Worm (Caenorhabditis elegans) whole organism, midembryonic: ENCODE measurements around the gene C31H2.14.

Source experiments
- T22C8.4 ChIP-seq: fragments of 200-800 bp; sonication (Bioruptor generic); IDR thresholded peaks from 2 replicates; pipeline ENCODE4 v1.3.6; 2022; ENCODE audit warnings: missing genetic modification characterization, missing compliant biosample characterization
- cog-1 ChIP-seq: sonication (generic microtip); optimal IDR thresholded peaks from 2 replicates; lab custom pipeline; 2016; ENCODE audit warnings: missing genetic modification characterization, missing compliant biosample characterization
- flt-1 ChIP-seq: fragments of 200-800 bp; sonication (Bioruptor generic); IDR thresholded peaks from 2 replicates; pipeline ENCODE4 v1.3.6; 2022; ENCODE audit warnings: missing genetic modification characterization, missing compliant biosample characterization
- klf-2 ChIP-seq: fragments of 200-800 bp; sonication (Bioruptor generic); conservative IDR thresholded peaks from 2 replicates; pipeline ENCODE4 v1.3.6; 2022; ENCODE audit warnings: missing genetic modification reagents, missing genetic modification characterization, missing compliant biosample characterization
- med-1 ChIP-seq: sonication (generic microtip); optimal IDR thresholded peaks from 2 replicates; lab custom pipeline; 2017; ENCODE audit warnings: missing genetic modification characterization, mild to moderate bottlenecking, missing compliant biosample characterization, antibody characterized with exemption, missing genetic modification reagents; ENCODE audit not compliant: insufficient read depth
- ref-1 ChIP-seq: fragments of 200-800 bp; sonication (Bioruptor generic); conservative IDR thresholded peaks from 2 replicates; pipeline ENCODE4 v1.3.6; 2022; ENCODE audit warnings: missing genetic modification reagents, missing genetic modification characterization, missing compliant biosample characterization
- tab-1 ChIP-seq: fragments of 200-800 bp; sonication (Bioruptor generic); IDR thresholded peaks from 2 replicates; pipeline ENCODE4 v1.3.6; 2022; ENCODE audit warnings: missing genetic modification characterization, missing compliant biosample characterization
- ztf-23 ChIP-seq: fragments of 200-800 bp; sonication (Bioruptor generic); IDR thresholded peaks from 2 replicates; pipeline ENCODE4 v1.3.6; 2022; ENCODE audit warnings: missing genetic modification reagents, missing genetic modification characterization, missing compliant biosample characterization
- ztf-29 ChIP-seq: fragments of 200-800 bp; sonication (Bioruptor generic); IDR thresholded peaks from 2 replicates; pipeline ENCODE4 v1.3.6; 2022; ENCODE audit warnings: missing genetic modification reagents, missing genetic modification characterization, missing compliant biosample characterization

The C31H2.14 gene

ce11 chrX:5140177-5140576 is 7.8 kb upstream of the C31H2.14 start:
- TF ChIP-seq ztf-29 (GFP tag; lab: Robert Waterston, UW): no peak
- peak; percentile 77 for TF ChIP-seq cog-1 (tag; lab: Kevin White, UChicago)

- TF ChIP-seq ztf-29 (GFP tag; lab: Robert Waterston, UW) (no peak), T22C8.4 (GFP tag; lab: Robert Waterston, UW) (no peak), med-1 (GFP tag; lab: Kevin White, UChicago) (no peak), ref-1 (GFP tag; lab: Robert Waterston, UW) (no peak), tab-1 (no peak), flt-1 (no peak), ztf-23 (GFP tag; lab: Robert Waterston, UW) (no peak), klf-2 (GFP tag; lab: Robert Waterston, UW) (no peak)
Observed at ce11 chrX:5142403-5142802, 5.6 kb upstream of the C31H2.14 start.

ce11 chrX:5150389-5150788 is 2.4 kb downstream of the C31H2.14 start, which contains the start of gene dpy-8:
Gene dpy-8, minus strand, starts transcription at chrX:5150476.
- TF ChIP-seq ref-1 (GFP tag; lab: Robert Waterston, UW) (no peak), ztf-23 (GFP tag; lab: Robert Waterston, UW) (no peak), med-1 (GFP tag; lab: Kevin White, UChicago) (no peak), klf-2 (GFP tag; lab: Robert Waterston, UW) (no peak), ztf-29 (GFP tag; lab: Robert Waterston, UW) (no peak), cog-1 (tag; lab: Kevin White, UChicago) (no peak), T22C8.4 (GFP tag; lab: Robert Waterston, UW) (no peak), tab-1 (no peak), flt-1 (no peak)

- TF ChIP-seq flt-1: no peak
- no peak for TF ChIP-seq T22C8.4 (GFP tag; lab: Robert Waterston, UW)
- TF ChIP-seq cog-1 (tag; lab: Kevin White, UChicago): no peak
- TF ChIP-seq med-1 (GFP tag; lab: Kevin White, UChicago): no peak
- TF ChIP-seq ztf-23 (GFP tag; lab: Robert Waterston, UW): no peak
- no peak for TF ChIP-seq ztf-29 (GFP tag; lab: Robert Waterston, UW)
Observed at ce11 chrX:5151403-5151802, 3.4 kb downstream of the C31H2.14 start.

- TF ChIP-seq ref-1 (GFP tag; lab: Robert Waterston, UW) (no peak), T22C8.4 (GFP tag; lab: Robert Waterston, UW) (no peak), flt-1 (no peak), med-1 (GFP tag; lab: Kevin White, UChicago) (no peak), ztf-23 (GFP tag; lab: Robert Waterston, UW) (no peak), tab-1 (no peak), klf-2 (GFP tag; lab: Robert Waterston, UW) (no peak), ztf-29 (GFP tag; lab: Robert Waterston, UW) (no peak), cog-1 (tag; lab: Kevin White, UChicago) (no peak)
Observed at ce11 chrX:5151866-5152265, 3.8 kb downstream of the C31H2.14 start.

- TF ChIP-seq flt-1: no peak
Observed at ce11 chrX:5152931-5153330, 4.9 kb downstream of the C31H2.14 start.

DNA sequence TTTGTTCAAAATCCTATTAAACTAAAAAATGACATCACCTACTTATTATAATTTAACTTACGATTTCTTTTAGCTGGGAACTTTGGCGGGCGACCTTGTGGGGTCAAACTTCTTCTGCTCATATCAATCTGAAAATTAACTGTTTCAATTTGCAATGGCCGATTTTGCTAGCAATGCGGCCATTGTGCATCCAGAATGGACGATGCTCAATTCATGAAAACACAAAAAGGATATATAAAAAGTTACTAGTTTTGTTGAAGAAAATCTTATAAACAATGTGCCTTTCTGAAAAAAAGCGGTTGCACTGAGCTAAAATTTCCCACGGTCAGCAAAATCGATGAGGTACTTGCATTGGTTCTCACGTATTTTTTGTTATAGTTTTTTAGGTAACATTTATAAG is 6.3 kb downstream of the C31H2.14 start, which contains the start of gene C31H2.3:
C31H2.3 (minus strand) TSS at position 101 of the 400 bp plus-strand sequence.
- TF ChIP-seq med-1 (GFP tag; lab: Kevin White, UChicago) (no peak), flt-1 (no peak), klf-2 (GFP tag; lab: Robert Waterston, UW) (no peak), ztf-29 (GFP tag; lab: Robert Waterston, UW) (no peak), ztf-23 (GFP tag; lab: Robert Waterston, UW) (no peak), tab-1 (no peak), ref-1 (GFP tag; lab: Robert Waterston, UW) (no peak), T22C8.4 (GFP tag; lab: Robert Waterston, UW) (no peak), cog-1 (tag; lab: Kevin White, UChicago) (no peak)

- TF ChIP-seq tab-1 (no peak), ztf-29 (GFP tag; lab: Robert Waterston, UW) (no peak), flt-1 (no peak), med-1 (GFP tag; lab: Kevin White, UChicago) (no peak), ztf-23 (GFP tag; lab: Robert Waterston, UW) (no peak), ref-1 (GFP tag; lab: Robert Waterston, UW) (no peak), klf-2 (GFP tag; lab: Robert Waterston, UW) (no peak), T22C8.4 (GFP tag; lab: Robert Waterston, UW) (no peak), cog-1 (tag; lab: Kevin White, UChicago) (no peak)
Observed at ce11 chrX:5159645-5160044, 11.6 kb downstream of the C31H2.14 start, which contains the start of gene C31H2.4. Gene C31H2.4, minus strand, starts transcription at chrX:5159663.

- TF ChIP-seq ref-1 (GFP tag; lab: Robert Waterston, UW): no peak
Observed at ce11 chrX:5162755-5163154, 14.7 kb downstream of the C31H2.14 start, which contains the start of gene EGAP5.1. Gene EGAP5.1, plus strand, starts transcription at chrX:5163055.

- TF ChIP-seq flt-1: no peak
- no peak for TF ChIP-seq ztf-23 (GFP tag; lab: Robert Waterston, UW)
- no peak for TF ChIP-seq med-1 (GFP tag; lab: Kevin White, UChicago)
Observed at ce11 chrX:5164054-5164453, 16.0 kb downstream of the C31H2.14 start.

ce11 chrX:5165037-5165436 is 17.0 kb downstream of the C31H2.14 start, which contains the start of gene mans-3:
Gene mans-3, plus strand, starts transcription at chrX:5165395.
- TF ChIP-seq ztf-23 (GFP tag; lab: Robert Waterston, UW): peak; percentile 84
- 0 out of 2 replicates have a peak, but pooled peaks have one; percentile 51 for TF ChIP-seq ref-1 (GFP tag; lab: Robert Waterston, UW)
- TF ChIP-seq flt-1: peak; percentile 75
- TF ChIP-seq tab-1: no peak
- 0 out of 2 replicates have a peak, but pooled peaks have one; percentile 44 for TF ChIP-seq ztf-29 (GFP tag; lab: Robert Waterston, UW)
- no peak for TF ChIP-seq T22C8.4 (GFP tag; lab: Robert Waterston, UW)
- peak; percentile 82 for TF ChIP-seq cog-1 (tag; lab: Kevin White, UChicago)
- TF ChIP-seq klf-2 (GFP tag; lab: Robert Waterston, UW): peak; percentile 33; the same call in 1 of the 2 replicates
- TF ChIP-seq med-1 (GFP tag; lab: Kevin White, UChicago): no peak
